Fruit fly (Drosophila melanogaster) whole organism, prepupa: ENCODE results near the gene CG31178.

Experiments used
- CG10669 ChIP-seq: fragments of 200-800 bp; sonication (Bioruptor generic); optimal IDR thresholded peaks from 3 replicates; lab custom pipeline; 2018; ENCODE audit warnings: missing biosample characterization, mild to moderate bottlenecking, missing genetic modification characterization, moderate library complexity
- CG11294 ChIP-seq: fragments of 200-800 bp; sonication (Bioruptor generic); IDR thresholded peaks from 2 replicates; pipeline ENCODE4 v1.3.6; 2022; ENCODE audit warnings: missing biosample characterization, missing genetic modification characterization
- CG11762 ChIP-seq: fragments of 200-800 bp; sonication (Bioruptor generic); optimal IDR thresholded peaks from 3 replicates; lab custom pipeline; 2016; ENCODE audit warnings: missing biosample characterization, missing genetic modification characterization; ENCODE audit not compliant: insufficient read depth
- CG11902 ChIP-seq: fragments of 200-800 bp; sonication (Bioruptor generic); optimal IDR thresholded peaks from 3 replicates; lab custom pipeline; 2016; ENCODE audit warnings: missing biosample characterization, missing genetic modification characterization
- CG31627 ChIP-seq: fragments of 200-800 bp; sonication (Bioruptor generic); optimal IDR thresholded peaks from 3 replicates; lab custom pipeline; 2016; ENCODE audit warnings: missing biosample characterization, missing genetic modification characterization
- CG32006 ChIP-seq: fragments of 200-800 bp; sonication (Bioruptor generic); optimal IDR thresholded peaks from 3 replicates; lab custom pipeline; 2017; ENCODE audit warnings: missing biosample characterization, mild to moderate bottlenecking, missing genetic modification characterization
- CG34406 ChIP-seq: fragments of 200-800 bp; sonication (Bioruptor generic); optimal IDR thresholded peaks from 3 replicates; lab custom pipeline; 2016; ENCODE audit warnings: missing biosample characterization, missing genetic modification characterization
- CG4318 ChIP-seq: fragments of 200-800 bp; sonication (Bioruptor generic); optimal IDR thresholded peaks from 3 replicates; lab custom pipeline; 2017; ENCODE audit warnings: missing biosample characterization, mild to moderate bottlenecking, missing genetic modification characterization
- CG6276 ChIP-seq: fragments of 200-800 bp; sonication (Bioruptor generic); optimal IDR thresholded peaks from 2 replicates; lab custom pipeline; 2017; ENCODE audit warnings: missing biosample characterization, mild to moderate bottlenecking, missing genetic modification characterization
- CG6792 ChIP-seq: fragments of 200-800 bp; sonication (Bioruptor generic); optimal IDR thresholded peaks from 3 replicates; lab custom pipeline; 2016; ENCODE audit warnings: missing biosample characterization, missing genetic modification characterization
- CG6808 ChIP-seq: fragments of 200-800 bp; sonication (Bioruptor generic); optimal IDR thresholded peaks from 3 replicates; lab custom pipeline; 2017; ENCODE audit warnings: missing biosample characterization, missing genetic modification characterization, mild to moderate bottlenecking, moderate library complexity, missing genetic modification reagents
- CG7368 ChIP-seq: fragments of 200-800 bp; sonication (Bioruptor generic); optimal IDR thresholded peaks from 3 replicates; lab custom pipeline; 2016; ENCODE audit warnings: missing biosample characterization, missing genetic modification characterization
- CG8119 ChIP-seq: fragments of 200-800 bp; sonication (Bioruptor generic); IDR thresholded peaks from 3 replicates; pipeline ENCODE4 v1.3.6; 2022; ENCODE audit warnings: missing biosample characterization, missing genetic modification characterization
- CG8319 ChIP-seq: fragments of 200-800 bp; sonication (Bioruptor generic); optimal IDR thresholded peaks from 3 replicates; lab custom pipeline; 2016; ENCODE audit warnings: missing biosample characterization, missing genetic modification characterization
- CG8632 ChIP-seq: fragments of 200-800 bp; sonication (Bioruptor generic); optimal IDR thresholded peaks from 3 replicates; lab custom pipeline; 2016; ENCODE audit warnings: missing biosample characterization, missing genetic modification characterization
- Eip75B ChIP-seq: fragments of 200-800 bp; sonication (Bioruptor generic); optimal IDR thresholded peaks from 3 replicates; lab custom pipeline; 2016; ENCODE audit warnings: missing biosample characterization, missing genetic modification characterization
- Eip78C ChIP-seq: fragments of 200-800 bp; sonication (Bioruptor generic); peaks from one replicate; lab custom pipeline; 2016; ENCODE audit warnings: missing biosample characterization, missing genetic modification characterization
- Ets21C ChIP-seq: fragments of 200-800 bp; sonication (Bioruptor generic); optimal IDR thresholded peaks from 3 replicates; lab custom pipeline; 2016; ENCODE audit warnings: missing biosample characterization, missing genetic modification characterization
- Ets96B ChIP-seq: fragments of 200-800 bp; optimal IDR thresholded peaks from 2 replicates; lab custom pipeline; 2019; ENCODE audit warnings: missing biosample characterization, mild to moderate bottlenecking, missing genetic modification characterization, moderate library complexity
- Gug ChIP-seq: fragments of 200-800 bp; sonication (Bioruptor generic); IDR thresholded peaks from 2 replicates; pipeline ENCODE4 v1.3.6; 2022; ENCODE audit warnings: missing biosample characterization, missing genetic modification characterization
- Hr38 ChIP-seq: sonication (Bioruptor generic); optimal IDR thresholded peaks from 2 replicates; lab custom pipeline; 2016; ENCODE audit warnings: missing biosample characterization, missing genetic modification characterization
- Hr4 ChIP-seq: fragments of 200-800 bp; sonication (Bioruptor generic); optimal IDR thresholded peaks from 3 replicates; lab custom pipeline; 2016; ENCODE audit warnings: missing biosample characterization, missing genetic modification characterization
- Lpt ChIP-seq: fragments of 200-800 bp; sonication (Bioruptor generic); optimal IDR thresholded peaks from 3 replicates; lab custom pipeline; 2016; ENCODE audit warnings: missing biosample characterization, missing genetic modification characterization
- Met ChIP-seq: fragments of 200-800 bp; sonication (Bioruptor generic); optimal IDR thresholded peaks from 3 replicates; lab custom pipeline; 2016; ENCODE audit warnings: missing biosample characterization, missing genetic modification characterization
- Smox ChIP-seq: fragments of 200-800 bp; sonication (Bioruptor generic); optimal IDR thresholded peaks from 3 replicates; lab custom pipeline; 2016; ENCODE audit warnings: missing biosample characterization, missing genetic modification characterization
- Sox14 ChIP-seq: fragments of 200-800 bp; sonication (Bioruptor generic); optimal IDR thresholded peaks from 3 replicates; lab custom pipeline; 2016; ENCODE audit warnings: missing biosample characterization, missing genetic modification characterization
- Sox15 ChIP-seq: fragments of 200-800 bp; sonication (Bioruptor generic); optimal IDR thresholded peaks from 3 replicates; lab custom pipeline; 2016; ENCODE audit warnings: missing biosample characterization, missing genetic modification characterization
- acj6 ChIP-seq: fragments of 200-800 bp; sonication (Bioruptor generic); optimal IDR thresholded peaks from 3 replicates; lab custom pipeline; 2016; ENCODE audit warnings: missing biosample characterization, missing genetic modification characterization
- cyc ChIP-seq: fragments of 200-800 bp; sonication (Bioruptor generic); optimal IDR thresholded peaks from 3 replicates; lab custom pipeline; 2016; ENCODE audit warnings: missing biosample characterization, missing genetic modification characterization
- dac ChIP-seq: fragments of 200-800 bp; sonication (Bioruptor generic); optimal IDR thresholded peaks from 2 replicates; lab custom pipeline; 2017; ENCODE audit warnings: missing biosample characterization, mild to moderate bottlenecking, missing genetic modification characterization
- eg ChIP-seq: fragments of 200-800 bp; sonication (Bioruptor generic); IDR thresholded peaks from 3 replicates; pipeline ENCODE4 v1.3.6; 2022; ENCODE audit warnings: missing biosample characterization, missing genetic modification characterization
- esn ChIP-seq: fragments of 200-800 bp; sonication (Bioruptor generic); optimal IDR thresholded peaks from 2 replicates; lab custom pipeline; 2016; ENCODE audit warnings: missing biosample characterization, mild to moderate bottlenecking, missing genetic modification characterization, moderate library complexity
- fd59A ChIP-seq: fragments of 200-800 bp; sonication (Bioruptor generic); optimal IDR thresholded peaks from 2 replicates; lab custom pipeline; 2017; ENCODE audit warnings: missing biosample characterization, mild to moderate bottlenecking, missing genetic modification characterization, missing genetic modification reagents
- fd85E ChIP-seq: fragments of 200-800 bp; sonication (Bioruptor generic); optimal IDR thresholded peaks from 3 replicates; lab custom pipeline; 2016; ENCODE audit warnings: missing biosample characterization, missing genetic modification characterization
- fkh ChIP-seq: fragments of 200-800 bp; sonication (Bioruptor generic); optimal IDR thresholded peaks from 3 replicates; lab custom pipeline; 2017; ENCODE audit warnings: missing biosample characterization, mild to moderate bottlenecking, missing genetic modification characterization, moderate library complexity
- lz ChIP-seq: fragments of 200-800 bp; sonication (Bioruptor generic); optimal IDR thresholded peaks from 3 replicates; lab custom pipeline; 2016; ENCODE audit warnings: missing biosample characterization, missing genetic modification characterization
- net ChIP-seq: fragments of 200-800 bp; sonication (Bioruptor generic); optimal IDR thresholded peaks from 3 replicates; lab custom pipeline; 2016; ENCODE audit warnings: missing biosample characterization, missing genetic modification characterization
- pdm3 ChIP-seq: fragments of 200-800 bp; sonication (Bioruptor generic); optimal IDR thresholded peaks from 3 replicates; lab custom pipeline; 2016; ENCODE audit warnings: missing biosample characterization, missing genetic modification characterization
- salr ChIP-seq, 2 experiments: fragments of 200-800 bp; sonication (Bioruptor generic); optimal IDR thresholded peaks; 3 replicates each; lab custom pipeline; 2016 to 2018; ENCODE audit warnings: missing biosample characterization in 2 of 2, missing genetic modification characterization in 2 of 2, mild to moderate bottlenecking in 1 of 2
- spab ChIP-seq: fragments of 200-800 bp; sonication (Bioruptor generic); optimal IDR thresholded peaks from 2 replicates; lab custom pipeline; 2017; ENCODE audit warnings: missing biosample characterization, mild to moderate bottlenecking, missing genetic modification characterization, missing genetic modification reagents
- ss ChIP-seq, 2 experiments: fragments of 200-800 bp; sonication (Bioruptor generic); optimal IDR thresholded peaks; 2 replicates in 1 of 2; 3 replicates in 1 of 2; lab custom pipeline; 2017 to 2018; ENCODE audit warnings: mild to moderate bottlenecking in 2 of 2, missing biosample characterization in 2 of 2, missing genetic modification characterization in 2 of 2, moderate library complexity in 1 of 2
- svp ChIP-seq: fragments of 200-800 bp; sonication (Bioruptor generic); peaks from one replicate; lab custom pipeline; 2016; ENCODE audit warnings: missing biosample characterization, missing genetic modification characterization
- topi ChIP-seq: fragments of 200-800 bp; sonication (Bioruptor generic); optimal IDR thresholded peaks from 3 replicates; lab custom pipeline; 2016; ENCODE audit warnings: missing biosample characterization, missing genetic modification characterization
- vri ChIP-seq: fragments of 200-800 bp; sonication (Bioruptor generic); optimal IDR thresholded peaks from 3 replicates; lab custom pipeline; 2016; ENCODE audit warnings: missing biosample characterization, mild to moderate bottlenecking, missing genetic modification characterization

Gene CG31178

dm6 chr3R:21839636-21840035 lies 33.9 kb upstream of the CG31178 start (continued):
- TF ChIP-seq CG7368 (GFP tag; lab: Kevin White, UChicago): peak; percentile 19
- peak; percentile 12 for TF ChIP-seq CG6792 (GFP tag; lab: Kevin White, UChicago)
- TF ChIP-seq ss (GFP tag; optimal IDR thresholded peaks at IDR 0.05; lab: Kevin White, UChicago): peak; percentile 75 to 88
- TF ChIP-seq eg (GFP tag; lab: Robert Waterston, UW): 0 out of 3 replicates have a peak, but pooled peaks have one; percentile 50
- peak; percentile 79 for TF ChIP-seq CG32006
- no peak for TF ChIP-seq fd85E
- no peak for TF ChIP-seq Ets21C (GFP tag; lab: Kevin White, UChicago)
- TF ChIP-seq vri (GFP tag; lab: Kevin White, UChicago): no peak
- TF ChIP-seq fd59A (GFP tag; lab: Kevin White, UChicago): peak; percentile 17
- no peak for TF ChIP-seq Sox15 (GFP tag; lab: Kevin White, UChicago)
- TF ChIP-seq fkh: no peak
- peak; percentile 87 for TF ChIP-seq CG8632
- no peak for TF ChIP-seq lz
- TF ChIP-seq CG8119 (GFP tag; lab: Robert Waterston, UW): peak; percentile 80; the same call in 2 of the 3 replicates
- TF ChIP-seq acj6: peak; percentile 72
- TF ChIP-seq dac (GFP tag; lab: Kevin White, UChicago): no peak
- TF ChIP-seq Lpt (GFP tag; lab: Kevin White, UChicago): peak; percentile 26
- TF ChIP-seq Hr4 (GFP tag; lab: Kevin White, UChicago): peak; percentile 21
- peak; percentile 50 for TF ChIP-seq CG4318 (GFP tag; lab: Kevin White, UChicago)
- TF ChIP-seq esn (GFP tag; lab: Kevin White, UChicago): peak; percentile 64
- peak; percentile 90 for TF ChIP-seq Eip78C (GFP tag; lab: Kevin White, UChicago)
- TF ChIP-seq Ets96B (tag; lab: Kevin White, UChicago): peak; percentile 91
- TF ChIP-seq CG11902 (GFP tag; lab: Kevin White, UChicago): no peak
- peak; percentile 23 for TF ChIP-seq CG31627 (GFP tag; lab: Kevin White, UChicago)

DNA sequence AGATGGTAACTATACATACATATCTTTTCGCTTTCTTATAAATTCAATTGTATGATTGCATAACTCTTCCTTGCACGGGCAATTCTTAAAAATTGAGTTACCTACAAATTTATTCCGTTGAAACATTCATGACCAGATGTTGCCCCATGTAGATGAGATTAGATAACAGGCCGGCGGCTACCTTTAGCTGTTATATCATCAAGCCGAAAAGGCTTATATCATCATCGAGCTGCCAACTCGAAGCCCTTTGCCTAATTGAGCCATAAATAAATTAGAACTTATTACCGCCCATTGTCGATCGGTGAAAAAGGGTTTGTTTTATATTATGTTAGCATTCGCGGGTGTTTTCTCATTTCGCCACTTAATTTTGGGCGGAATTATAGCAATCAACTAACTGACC lies 33.1 kb upstream of the CG31178 start:
- TF ChIP-seq Eip78C (GFP tag; lab: Kevin White, UChicago): peak; percentile 17
- no peak for TF ChIP-seq CG11294
- TF ChIP-seq CG8632: no peak
- TF ChIP-seq vri (GFP tag; lab: Kevin White, UChicago): peak; percentile 49
- no peak for TF ChIP-seq spab (GFP tag; lab: Kevin White, UChicago)
- TF ChIP-seq, all 60 proteins: peak for 2

DNA sequence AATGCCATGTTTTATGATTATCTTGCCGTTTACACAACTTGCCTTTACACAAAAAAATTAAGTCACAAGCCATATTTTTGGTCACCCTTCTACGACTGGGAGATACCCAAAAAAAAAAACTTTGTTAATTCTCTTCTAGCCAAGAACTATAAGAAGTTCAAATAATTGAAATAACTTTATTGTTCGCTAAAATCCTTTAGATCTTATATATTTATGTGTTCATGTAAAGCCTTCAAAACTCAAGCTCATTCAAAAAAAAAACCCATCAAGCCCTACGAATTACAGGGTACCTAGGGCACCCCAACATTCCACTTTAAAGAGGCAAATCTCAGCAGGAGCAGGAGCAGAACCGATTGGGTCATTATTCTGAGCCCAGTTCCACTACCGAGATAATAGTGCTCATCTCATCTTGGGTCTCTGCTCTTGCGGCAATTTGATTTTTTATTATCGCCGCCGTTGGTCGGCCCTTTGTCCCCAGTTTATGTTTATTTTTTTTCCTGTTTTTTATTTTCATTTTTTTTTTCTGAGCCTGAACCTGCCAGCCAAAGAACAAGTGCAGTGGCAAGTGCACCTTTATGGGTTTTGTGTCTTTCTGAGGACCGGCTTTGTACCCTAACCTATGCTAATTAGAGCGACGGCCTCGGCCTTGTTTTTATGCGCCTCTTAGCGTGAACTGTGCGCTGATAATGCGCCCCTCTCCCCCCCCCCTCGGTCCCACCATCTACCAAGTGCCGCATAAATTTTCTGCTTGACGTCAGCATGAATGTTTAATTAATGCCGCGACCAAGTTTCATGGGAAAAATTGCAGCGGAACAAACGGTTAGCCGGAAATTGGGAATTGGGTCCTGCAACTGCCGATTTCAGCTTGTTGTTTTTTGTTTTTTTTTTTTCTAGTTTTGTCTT lies 31.8 kb upstream of the CG31178 start:
- TF ChIP-seq CG31627 (GFP tag; lab: Kevin White, UChicago) (peak; percentile 31), Sox14 (GFP tag; lab: Kevin White, UChicago) (peak; percentile 1), net (GFP tag; lab: Kevin White, UChicago) (no peak), Gug (GFP tag; lab: Robert Waterston, UW) (no peak), CG11902 (GFP tag; lab: Kevin White, UChicago) (no peak), CG8632 (no peak), Hr38 (GFP tag; lab: Kevin White, UChicago) (no peak), fd59A (GFP tag; lab: Kevin White, UChicago) (no peak), CG34406 (GFP tag; lab: Kevin White, UChicago) (no peak), CG11762 (GFP tag; lab: Kevin White, UChicago) (peak; percentile 4), CG6808 (GFP tag; lab: Kevin White, UChicago) (peak; percentile 44), CG4318 (GFP tag; lab: Kevin White, UChicago) (no peak), spab (GFP tag; lab: Kevin White, UChicago) (peak; percentile 0), Met (GFP tag; lab: Kevin White, UChicago) (peak; percentile 32), salr (GFP tag; optimal IDR thresholded peaks at IDR 0.05; lab: Kevin White, UChicago) (no peak), lz (peak; percentile 6), CG8319 (GFP tag; lab: Kevin White, UChicago) (no peak), eg (GFP tag; lab: Robert Waterston, UW) (no peak), svp (GFP tag; lab: Kevin White, UChicago) (peak; percentile 71), ss (GFP tag; optimal IDR thresholded peaks at IDR 0.05; lab: Kevin White, UChicago) (peak; percentile 28), CG6792 (GFP tag; lab: Kevin White, UChicago) (peak; percentile 30), CG11294 (no peak), Eip78C (GFP tag; lab: Kevin White, UChicago) (peak; percentile 70), Sox15 (GFP tag; lab: Kevin White, UChicago) (no peak), Eip75B (GFP tag; lab: Kevin White, UChicago) (peak; percentile 32), Hr4 (GFP tag; lab: Kevin White, UChicago) (no peak), CG10669 (GFP tag; lab: Kevin White, UChicago) (peak; percentile 42), CG6276 (no peak), cyc (peak; percentile 33), fkh (no peak), Smox (GFP tag; lab: Kevin White, UChicago) (peak; percentile 13), pdm3 (GFP tag; lab: Kevin White, UChicago) (no peak), topi (GFP tag; lab: Kevin White, UChicago) (peak; percentile 32)
